Fruit fly (Drosophila melanogaster) whole organism, prepupa: ENCODE measurements around the gene CG43813.

Experiments
- Hr39 ChIP-seq: fragments of 200-800 bp; sonication (Bioruptor generic); optimal IDR thresholded peaks from 2 replicates; lab custom pipeline; 2016; ENCODE audit warnings: missing biosample characterization, missing genetic modification characterization
- fd59A ChIP-seq: fragments of 200-800 bp; sonication (Bioruptor generic); optimal IDR thresholded peaks from 2 replicates; lab custom pipeline; 2017; ENCODE audit warnings: missing biosample characterization, mild to moderate bottlenecking, missing genetic modification characterization, missing genetic modification reagents

DNA sequence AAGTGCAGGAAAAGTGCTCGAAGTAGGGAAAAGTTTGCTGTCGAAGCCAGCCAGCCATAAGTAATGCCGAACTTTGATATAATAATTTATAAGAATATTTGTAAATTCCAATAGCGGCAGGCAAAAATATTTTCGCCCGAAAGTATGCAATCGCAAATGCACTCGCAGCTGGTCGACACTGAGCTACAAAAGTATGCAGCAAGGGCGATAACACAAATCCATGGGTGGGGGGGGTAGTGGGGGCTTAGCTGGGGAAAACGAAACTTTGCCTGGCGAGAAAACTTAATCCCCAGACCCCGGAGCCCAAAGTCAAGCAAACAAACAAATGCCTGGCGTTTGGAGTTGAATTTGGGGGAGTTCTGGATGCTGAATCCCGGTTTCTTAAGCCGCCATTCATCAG, 2.4 kb downstream of the CG43813 start:
- TF ChIP-seq Hr39 (GFP tag; lab: Kevin White, UChicago) (no peak), fd59A (GFP tag; lab: Kevin White, UChicago) (no peak)
